Worm (Caenorhabditis elegans) whole organism, young adult: ENCODE data around the gene tat-3.
A peak's percentile ranks its signal among the peaks of the same experiment; 100 is the strongest.

Source experiments
- F22D6.2 ChIP-seq: sonication (generic microtip); optimal IDR thresholded peaks from 2 replicates; lab custom pipeline; 2016; ENCODE audit warnings: mild to moderate bottlenecking, missing genetic modification characterization, missing compliant biosample characterization
- F39B2.1 ChIP-seq: fragments of 200-800 bp; sonication (Bioruptor generic); IDR thresholded peaks from 2 replicates; pipeline ENCODE4 v1.3.6; 2022; ENCODE audit warnings: missing genetic modification reagents, missing genetic modification characterization, missing compliant biosample characterization
- F52B5.7 ChIP-seq: sonication (generic microtip); optimal IDR thresholded peaks from 2 replicates; lab custom pipeline; 2016; ENCODE audit warnings: mild to moderate bottlenecking, missing genetic modification characterization, missing compliant biosample characterization
- F57A8.1 ChIP-seq: fragments of 200-800 bp; sonication (Bioruptor generic); optimal IDR thresholded peaks from 2 replicates; lab custom pipeline; 2018; ENCODE audit warnings: mild to moderate bottlenecking, missing genetic modification characterization, moderate library complexity, missing compliant biosample characterization
- K11D2.4 ChIP-seq: fragments of 200-800 bp; sonication (Bioruptor generic); IDR thresholded peaks from 2 replicates; pipeline ENCODE4 v1.3.6; 2022; ENCODE audit warnings: missing genetic modification reagents, missing genetic modification characterization, missing compliant biosample characterization
- Y53G8AR.9 ChIP-seq: fragments of 200-800 bp; sonication (Bioruptor generic); conservative IDR thresholded peaks from 2 replicates; pipeline ENCODE4 v1.3.6; 2022; ENCODE audit warnings: missing genetic modification reagents, missing genetic modification characterization, missing compliant biosample characterization
- Y95B8A.8 ChIP-seq: fragments of 200-800 bp; sonication (Bioruptor generic); IDR thresholded peaks from 2 replicates; pipeline ENCODE4 v1.3.6; 2022; ENCODE audit warnings: missing genetic modification reagents, missing genetic modification characterization, missing compliant biosample characterization
- ZK185.1 ChIP-seq: sonication (generic microtip); optimal IDR thresholded peaks from 2 replicates; lab custom pipeline; 2016; ENCODE audit warnings: mild to moderate bottlenecking, missing genetic modification characterization, missing compliant biosample characterization; ENCODE audit not compliant: poor library complexity, severe bottlenecking
- ama-1 ChIP-seq, 3 experiments: fragments of 150-350 bp in 1 of 3; sonication (generic microtip) in 2 of 3; optimal IDR thresholded peaks; 2 replicates each; lab custom pipeline; 2014 to 2018; ENCODE audit warnings: missing biosample characterization in 2 of 3, missing genetic modification characterization in 2 of 3, missing genetic modification reagents in 2 of 3
- aptf-2 ChIP-seq: fragments of 200-800 bp; sonication (Bioruptor generic); conservative IDR thresholded peaks from 2 replicates; pipeline ENCODE4 v1.3.6; 2022; ENCODE audit warnings: missing genetic modification reagents, missing genetic modification characterization, missing compliant biosample characterization
- atf-7 ChIP-seq: sonication (generic microtip); optimal IDR thresholded peaks from 2 replicates; lab custom pipeline; 2017; ENCODE audit warnings: mild to moderate bottlenecking, missing genetic modification characterization, missing compliant biosample characterization
- athp-1 ChIP-seq: sonication (generic microtip); optimal IDR thresholded peaks from 2 replicates; lab custom pipeline; 2017; ENCODE audit warnings: mild to moderate bottlenecking, missing genetic modification characterization, missing compliant biosample characterization
- bed-1 ChIP-seq: fragments of 200-800 bp; sonication (Bioruptor generic); IDR thresholded peaks from 2 replicates; pipeline ENCODE4 v1.3.6; 2022; ENCODE audit warnings: missing genetic modification reagents, missing genetic modification characterization, missing compliant biosample characterization
- bed-2 ChIP-seq: fragments of 200-800 bp; sonication (Bioruptor generic); IDR thresholded peaks from 2 replicates; pipeline ENCODE4 v1.3.6; 2022; ENCODE audit warnings: missing genetic modification reagents, missing genetic modification characterization, missing compliant biosample characterization
- ccch-3 ChIP-seq: fragments of 200-800 bp; sonication (Bioruptor generic); optimal IDR thresholded peaks from 2 replicates; lab custom pipeline; 2018; ENCODE audit warnings: mild to moderate bottlenecking, missing genetic modification characterization, missing compliant biosample characterization
- ceh-40 ChIP-seq: fragments of 200-800 bp; sonication (Bioruptor generic); IDR thresholded peaks from 2 replicates; pipeline ENCODE4 v1.3.6; 2022; ENCODE audit warnings: missing genetic modification characterization, missing compliant biosample characterization
- ceh-91 ChIP-seq: fragments of 200-800 bp; sonication (Bioruptor generic); IDR thresholded peaks from 2 replicates; pipeline ENCODE4 v1.3.6; 2022; ENCODE audit warnings: missing genetic modification reagents, missing genetic modification characterization, missing compliant biosample characterization
- egl-18 ChIP-seq: fragments of 200-800 bp; sonication (Bioruptor generic); IDR thresholded peaks from 2 replicates; pipeline ENCODE4 v1.3.6; 2022; ENCODE audit warnings: missing genetic modification reagents, missing genetic modification characterization, missing compliant biosample characterization
- ets-4 ChIP-seq: fragments of 200-800 bp; sonication (Bioruptor generic); optimal IDR thresholded peaks from 2 replicates; lab custom pipeline; 2018; ENCODE audit warnings: mild to moderate bottlenecking, missing genetic modification characterization, missing compliant biosample characterization
- gei-17 ChIP-seq: fragments of 200-800 bp; sonication (Bioruptor generic); optimal IDR thresholded peaks from 2 replicates; lab custom pipeline; 2018; ENCODE audit warnings: mild to moderate bottlenecking, missing genetic modification characterization, missing compliant biosample characterization
- hlh-26 ChIP-seq: fragments of 200-800 bp; sonication (Bioruptor generic); conservative IDR thresholded peaks from 2 replicates; pipeline ENCODE4 v1.3.6; 2022; ENCODE audit warnings: missing genetic modification reagents, missing genetic modification characterization, missing compliant biosample characterization
- hmg-1.2 ChIP-seq: fragments of 200-800 bp; sonication (Bioruptor generic); IDR thresholded peaks from 2 replicates; pipeline ENCODE4 v1.3.6; 2022; ENCODE audit warnings: missing genetic modification reagents, missing genetic modification characterization, missing compliant biosample characterization
- hrde-1 ChIP-seq: sonication (generic microtip); optimal IDR thresholded peaks from 2 replicates; lab custom pipeline; 2016; ENCODE audit warnings: missing genetic modification characterization, mild to moderate bottlenecking, missing compliant biosample characterization, moderate library complexity, missing genotype, missing genetic modification reagents, borderline replicate concordance
- lag-1 ChIP-seq: fragments of 200-800 bp; sonication (Bioruptor generic); IDR thresholded peaks from 2 replicates; pipeline ENCODE4 v1.3.6; 2022; ENCODE audit warnings: missing genetic modification reagents, missing genetic modification characterization, missing compliant biosample characterization
- let-526 ChIP-seq: fragments of 200-800 bp; sonication (Bioruptor generic); IDR thresholded peaks from 2 replicates; pipeline ENCODE4 v1.3.6; 2022; ENCODE audit warnings: missing genetic modification reagents, missing genetic modification characterization, missing compliant biosample characterization
- lir-1 ChIP-seq: fragments of 200-800 bp; sonication (Bioruptor generic); conservative IDR thresholded peaks from 2 replicates; pipeline ENCODE4 v1.3.6; 2022; ENCODE audit warnings: missing genetic modification reagents, missing genetic modification characterization, missing compliant biosample characterization
- lsl-1 ChIP-seq: fragments of 200-800 bp; sonication (Bioruptor generic); optimal IDR thresholded peaks from 2 replicates; lab custom pipeline; 2018; ENCODE audit warnings: mild to moderate bottlenecking, missing genetic modification characterization, moderate library complexity, missing compliant biosample characterization
- lsy-27 ChIP-seq: sonication (generic microtip); optimal IDR thresholded peaks from 2 replicates; lab custom pipeline; 2017; ENCODE audit warnings: missing genetic modification characterization, mild to moderate bottlenecking, missing compliant biosample characterization, antibody characterized with exemption, missing genotype, borderline replicate concordance; ENCODE audit not compliant: insufficient read depth
- madf-3 ChIP-seq: fragments of 200-800 bp; sonication (Bioruptor generic); IDR thresholded peaks from 2 replicates; pipeline ENCODE4 v1.3.6; 2022; ENCODE audit warnings: missing genetic modification reagents, missing genetic modification characterization, missing compliant biosample characterization
- madf-6 ChIP-seq: fragments of 200-800 bp; sonication (Bioruptor generic); IDR thresholded peaks from 2 replicates; pipeline ENCODE4 v1.3.6; 2022; ENCODE audit warnings: missing genetic modification reagents, missing genetic modification characterization, missing compliant biosample characterization
- mel-28 ChIP-seq: sonication (generic microtip); optimal IDR thresholded peaks from 2 replicates; lab custom pipeline; 2016; ENCODE audit warnings: borderline replicate concordance, mild to moderate bottlenecking, missing genetic modification characterization, missing compliant biosample characterization
- mxl-1 ChIP-seq: sonication (generic microtip); optimal IDR thresholded peaks from 2 replicates; lab custom pipeline; 2016; ENCODE audit warnings: missing genetic modification characterization, missing compliant biosample characterization
- nfya-2 ChIP-seq: fragments of 200-800 bp; sonication (Bioruptor generic); IDR thresholded peaks from 2 replicates; pipeline ENCODE4 v1.3.6; 2022; ENCODE audit warnings: missing genetic modification reagents, missing genetic modification characterization, missing compliant biosample characterization
- rec-8 ChIP-seq, 2 experiments: sonication (generic microtip); optimal IDR thresholded peaks; 2 replicates each; lab custom pipeline; 2016; ENCODE audit warnings: mild to moderate bottlenecking in 2 of 2, missing genetic modification characterization in 2 of 2, missing genetic modification reagents in 2 of 2, missing genotype in 2 of 2, missing biosample characterization in 1 of 2, missing compliant biosample characterization in 1 of 2, moderate library complexity in 1 of 2
- rpc-1 ChIP-seq, 2 experiments: fragments of 150-350 bp in 1 of 2; sonication (generic microtip) in 1 of 2; optimal IDR thresholded peaks; 2 replicates each; lab custom pipeline; 2014 to 2018; ENCODE audit warnings: missing biosample characterization in 1 of 2, missing genetic modification characterization in 1 of 2, missing genetic modification reagents in 1 of 2, missing genotype in 1 of 2
- sea-2 ChIP-seq: fragments of 200-800 bp; sonication (Bioruptor generic); IDR thresholded peaks from 2 replicates; pipeline ENCODE4 v1.3.6; 2022; ENCODE audit warnings: missing genetic modification characterization, missing compliant biosample characterization
- unc-130 ChIP-seq: sonication (generic microtip); optimal IDR thresholded peaks from 2 replicates; lab custom pipeline; 2016; ENCODE audit warnings: missing genetic modification reagents, missing genetic modification characterization, missing compliant biosample characterization
- xnd-1 ChIP-seq: sonication (generic microtip); optimal IDR thresholded peaks from 2 replicates; lab custom pipeline; 2016; ENCODE audit warnings: missing genotype, missing genetic modification reagents, missing genetic modification characterization, missing compliant biosample characterization
- zim-3 ChIP-seq: sonication (generic microtip); optimal IDR thresholded peaks from 2 replicates; lab custom pipeline; 2017; ENCODE audit warnings: mild to moderate bottlenecking, missing genetic modification characterization, moderate library complexity, missing compliant biosample characterization
- ztf-22 ChIP-seq: fragments of 200-800 bp; sonication (Bioruptor generic); optimal IDR thresholded peaks from 2 replicates; lab custom pipeline; 2018; ENCODE audit warnings: mild to moderate bottlenecking, missing genetic modification characterization, moderate library complexity, missing compliant biosample characterization
- ztf-25 ChIP-seq: fragments of 200-800 bp; sonication (Bioruptor generic); IDR thresholded peaks from 2 replicates; pipeline ENCODE4 v1.3.6; 2022; ENCODE audit warnings: missing genetic modification reagents, missing genetic modification characterization, missing compliant biosample characterization
- ztf-28 ChIP-seq: fragments of 200-800 bp; sonication (Bioruptor generic); IDR thresholded peaks from 2 replicates; pipeline ENCODE4 v1.3.6; 2022; ENCODE audit warnings: missing genetic modification reagents, missing genetic modification characterization, missing compliant biosample characterization
- ztf-6 ChIP-seq: fragments of 200-800 bp; sonication (Bioruptor generic); IDR thresholded peaks from 2 replicates; pipeline ENCODE4 v1.3.6; 2022; ENCODE audit warnings: missing genetic modification reagents, missing genetic modification characterization, missing compliant biosample characterization

Gene tat-3

DNA sequence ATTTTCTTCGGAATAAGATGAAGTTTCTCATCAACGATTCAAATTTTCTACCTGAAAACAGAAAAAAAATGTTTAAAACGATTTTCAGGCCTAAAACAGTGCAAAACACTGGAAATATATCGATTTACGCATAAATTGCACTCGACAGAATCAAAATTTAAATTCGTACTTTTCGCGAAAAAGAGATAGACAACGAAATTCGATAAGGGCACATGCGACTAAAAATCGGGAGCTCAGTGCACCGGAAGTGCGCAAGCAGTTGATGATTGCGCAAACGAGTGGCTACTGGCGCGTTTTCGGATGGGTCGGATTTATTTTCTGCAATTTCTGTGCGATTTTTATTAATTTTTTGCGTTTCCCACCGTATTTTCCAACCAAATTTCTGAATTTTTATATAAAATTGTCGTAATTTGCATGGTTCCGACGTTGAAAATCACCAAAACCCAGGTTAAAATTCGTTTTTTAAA, 23.5 kb downstream of the tat-3 start, which contains the start of the genes Y39A1A.21 and Y39A1A.22 (continued):
- TF ChIP-seq unc-130 (GFP tag; lab: Kevin White, UChicago) (no peak), madf-6 (GFP tag; lab: Robert Waterston, UW) (peak; percentile 84), sea-2 (no peak), ZK185.1 (tag; lab: Kevin White, UChicago) (peak; percentile 79), hrde-1 (tag; lab: Kevin White, UChicago) (no peak), egl-18 (no peak), ztf-22 (GFP tag; lab: Kevin White, UChicago) (no peak), lag-1 (no peak), aptf-2 (GFP tag; lab: Robert Waterston, UW) (no peak), ets-4 (GFP tag; lab: Kevin White, UChicago) (no peak), mel-28 (tag; lab: Kevin White, UChicago) (no peak), Y53G8AR.9 (GFP tag; lab: Robert Waterston, UW) (peak; percentile 91), let-526 (GFP tag; lab: Robert Waterston, UW) (no peak), ccch-3 (GFP tag; lab: Kevin White, UChicago) (no peak), ztf-28 (GFP tag; lab: Robert Waterston, UW) (no peak), xnd-1 (tag; lab: Kevin White, UChicago) (peak; percentile 63), bed-1 (no peak), nfya-2 (GFP tag; lab: Robert Waterston, UW) (no peak), gei-17 (GFP tag; lab: Kevin White, UChicago) (no peak), zim-3 (tag; lab: Kevin White, UChicago) (no peak), lsy-27 (tag; lab: Kevin White, UChicago) (no peak), Y95B8A.8 (peak; percentile 43; the same call in 1 of the 2 replicates), athp-1 (no peak), rec-8 (tag; optimal IDR thresholded peaks at IDR 0.05; lab: Kevin White, UChicago) (no peak), ama-1 (optimal IDR thresholded peaks at IDR 0.05; lab: Kevin White, UChicago) (no peak), ama-1 (GFP tag; optimal IDR thresholded peaks at IDR 0.05; lab: Kevin White, UChicago) (no peak), ceh-91 (GFP tag; lab: Robert Waterston, UW) (peak; percentile 65), F22D6.2 (no peak), lir-1 (GFP tag; lab: Robert Waterston, UW) (peak; percentile 11; the same call in 1 of the 2 replicates), atf-7 (tag; lab: Kevin White, UChicago) (peak; percentile 58), lsl-1 (GFP tag; lab: Kevin White, UChicago) (peak; percentile 71), ztf-25 (GFP tag; lab: Robert Waterston, UW) (no peak), madf-3 (GFP tag; lab: Robert Waterston, UW) (0 out of 2 replicates have a peak, but pooled peaks have one; percentile 43), F52B5.7 (tag; lab: Kevin White, UChicago) (no peak), mxl-1 (tag; lab: Kevin White, UChicago) (no peak), F39B2.1 (GFP tag; lab: Robert Waterston, UW) (no peak), K11D2.4 (peak; percentile 74), F57A8.1 (GFP tag; lab: Kevin White, UChicago) (no peak), hmg-1.2 (peak; percentile 46), bed-2 (no peak), ztf-6 (peak; percentile 50; the same call in 1 of the 2 replicates), rpc-1 (optimal IDR thresholded peaks at IDR 0.05; lab: Kevin White, UChicago) (no peak), rpc-1 (tag; optimal IDR thresholded peaks at IDR 0.05; lab: Kevin White, UChicago) (no peak), hlh-26 (no peak), ceh-40 (no peak)
